Fruit fly (Drosophila melanogaster) whole organism, pupa: ENCODE results near the gene snk.

Source experiments
- CG10348 ChIP-seq: fragments of 200-800 bp; sonication (Bioruptor generic); IDR thresholded peaks from 2 replicates; pipeline ENCODE4 v1.3.6; 2022; ENCODE audit warnings: missing biosample characterization, missing genetic modification characterization
- CG13204 ChIP-seq: fragments of 200-800 bp; sonication (Bioruptor generic); optimal IDR thresholded peaks from 2 replicates; lab custom pipeline; 2018; ENCODE audit warnings: missing biosample characterization, mild to moderate bottlenecking, missing genetic modification characterization, moderate library complexity
- CG14655 ChIP-seq: fragments of 200-800 bp; sonication (Bioruptor generic); optimal IDR thresholded peaks from 3 replicates; lab custom pipeline; 2017; ENCODE audit warnings: mild to moderate bottlenecking, missing biosample characterization, missing genetic modification reagents, missing genetic modification characterization
- CG32121 ChIP-seq: fragments of 200-800 bp; sonication (Bioruptor generic); IDR thresholded peaks from 2 replicates; pipeline ENCODE4 v1.3.6; 2022; ENCODE audit warnings: missing biosample characterization, missing genetic modification characterization
- CG4496 ChIP-seq: fragments of 200-800 bp; sonication (Bioruptor generic); IDR thresholded peaks from 3 replicates; pipeline ENCODE4 v1.3.6; 2022; ENCODE audit warnings: missing biosample characterization, missing genetic modification characterization
- D1 ChIP-seq: fragments of 200-800 bp; sonication (Bioruptor generic); optimal IDR thresholded peaks from 2 replicates; lab custom pipeline; 2018; ENCODE audit warnings: missing biosample characterization, mild to moderate bottlenecking, missing genetic modification characterization, moderate library complexity
- EcR ChIP-seq: fragments of 200-800 bp; sonication (Bioruptor generic); optimal IDR thresholded peaks from 3 replicates; lab custom pipeline; 2019; ENCODE audit warnings: missing biosample characterization, missing genetic modification characterization, mild to moderate bottlenecking, moderate library complexity, missing genetic modification reagents
- Ets98B ChIP-seq: fragments of 200-800 bp; sonication (Bioruptor generic); IDR thresholded peaks from 2 replicates; pipeline ENCODE4 v1.3.6; 2022; ENCODE audit warnings: missing biosample characterization, missing genetic modification characterization
- Pif1B ChIP-seq: fragments of 200-800 bp; sonication (Bioruptor generic); optimal IDR thresholded peaks from 3 replicates; lab custom pipeline; 2016; ENCODE audit warnings: missing biosample characterization, missing genetic modification characterization
- Snoo ChIP-seq: fragments of 200-800 bp; sonication (Bioruptor generic); optimal IDR thresholded peaks from 3 replicates; lab custom pipeline; 2017; ENCODE audit warnings: missing biosample characterization, mild to moderate bottlenecking, missing genetic modification characterization, inconsistent platforms
- fd96Ca ChIP-seq: fragments of 200-800 bp; sonication (Bioruptor generic); IDR thresholded peaks from 3 replicates; pipeline ENCODE4 v1.3.6; 2022; ENCODE audit warnings: missing biosample characterization, missing genetic modification characterization

- no peak for TF ChIP-seq CG4496 (GFP tag; lab: Robert Waterston, UW)
- no peak for TF ChIP-seq EcR (GFP tag; lab: Kevin White, UChicago)
- TF ChIP-seq Ets98B (GFP tag; lab: Robert Waterston, UW): no peak
- no peak for TF ChIP-seq D1 (tag; lab: Kevin White, UChicago)
- no peak for TF ChIP-seq CG32121 (GFP tag; lab: Robert Waterston, UW)
- TF ChIP-seq Snoo (tag; lab: Kevin White, UChicago): no peak
- no peak for TF ChIP-seq Pif1B (GFP tag; lab: Kevin White, UChicago)
- TF ChIP-seq CG10348 (GFP tag; lab: Robert Waterston, UW): no peak
- TF ChIP-seq CG14655 (GFP tag; lab: Kevin White, UChicago): no peak
- no peak for TF ChIP-seq fd96Ca (GFP tag; lab: Robert Waterston, UW)
- TF ChIP-seq CG13204 (GFP tag; lab: Kevin White, UChicago): no peak
Measured at dm6 chr3R:13038075-13038474, 4.5 kb downstream of the snk start, which contains the start of gene CG11668.
